Fruit fly (Drosophila melanogaster) whole organism: Measurements from ENCODE around the gene udt.

Source experiments
- CG8478 ChIP-seq: fragments of >200 bp; optimal IDR thresholded peaks from 2 replicates; lab custom pipeline; 2018; ENCODE audit warnings: inconsistent platforms
- Dll ChIP-seq: fragments of >200 bp; optimal IDR thresholded peaks from 2 replicates; lab custom pipeline; 2017
- EcR ChIP-seq, 2 experiments: fragments of >200 bp; optimal IDR thresholded peaks; 2 replicates each; lab custom pipeline; 2017; ENCODE audit warnings: missing biosample characterization in 2 of 2, missing genetic modification characterization in 2 of 2, missing genetic modification reagents in 2 of 2
- pan ChIP-seq: fragments of >200 bp; optimal IDR thresholded peaks from 2 replicates; lab custom pipeline; 2017
- psq ChIP-seq: fragments of >200 bp; optimal IDR thresholded peaks from 2 replicates; lab custom pipeline; 2017
- usp ChIP-seq: fragments of >200 bp; optimal IDR thresholded peaks from 2 replicates; lab custom pipeline; 2017; ENCODE audit warnings: missing biosample characterization, missing genetic modification characterization, mixed read lengths

- no peak for TF ChIP-seq EcR (GFP tag; optimal IDR thresholded peaks at IDR 0.05; lab: Kevin White, UChicago)
- no peak for TF ChIP-seq usp (GFP tag; lab: Kevin White, UChicago)
- TF ChIP-seq Dll (lab: Kevin White, UChicago): no peak
- TF ChIP-seq CG8478 (lab: Kevin White, UChicago): no peak
- no peak for TF ChIP-seq psq (lab: Kevin White, UChicago)
- no peak for TF ChIP-seq pan (lab: Kevin White, UChicago)
Observed at dm6 chr3R:23790483-23791175, 27.6 kb upstream of the udt start.
